Fruit fly (Drosophila melanogaster) whole organism, embryonic: ENCODE data around the gene NimC3.

Source experiments
- HLHmδ ChIP-seq: fragments of 200-800 bp; sonication (Bioruptor generic); optimal IDR thresholded peaks from 2 replicates; lab custom pipeline; 2018; ENCODE audit warnings: missing biosample characterization, mild to moderate bottlenecking, missing genetic modification characterization, moderate library complexity
- sima ChIP-seq: fragments of 200-800 bp; sonication (Bioruptor generic); optimal IDR thresholded peaks from 2 replicates; lab custom pipeline; 2016; ENCODE audit warnings: missing biosample characterization, missing genetic modification characterization

DNA sequence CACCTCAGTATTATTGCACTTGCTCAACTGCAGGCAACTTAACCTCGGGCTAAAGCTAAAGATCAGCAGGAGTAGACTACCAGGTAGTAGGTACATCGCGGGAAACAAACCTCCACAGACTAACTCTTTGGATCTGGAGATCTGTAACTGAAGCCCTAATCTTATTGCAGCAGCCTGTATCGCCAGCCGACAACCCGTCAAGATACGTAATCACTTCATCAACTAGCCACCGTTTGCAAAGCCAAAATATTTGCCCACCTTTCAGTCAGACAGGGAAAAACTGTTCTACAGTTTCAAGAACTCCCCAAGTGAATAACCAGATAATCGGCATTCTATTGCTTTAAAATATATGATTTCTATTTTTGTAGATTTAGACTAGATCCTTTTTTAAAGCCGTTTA is 11.4 kb upstream of the NimC3 start, which contains the start of gene CG18095:
- TF ChIP-seq HLHmδ (GFP tag; lab: Kevin White, UChicago) (no peak), sima (no peak)
